Fruit fly (Drosophila melanogaster) whole organism, wandering third instar larva: ENCODE measurements around the gene CG9672.

ENCODE experiments used
- Dfd ChIP-seq: fragments of >200 bp; optimal IDR thresholded peaks from 2 replicates; lab custom pipeline; 2017; ENCODE audit warnings: missing biosample characterization, missing genetic modification characterization
- Dif ChIP-seq: fragments of 200-275, 200-300 bp; sonication (Bioruptor generic); optimal IDR thresholded peaks from 2 replicates; lab custom pipeline; 2018; ENCODE audit warnings: missing biosample characterization, missing genetic modification characterization; ENCODE audit not compliant: partially characterized antibody
- GATAd ChIP-seq: sonication (Bioruptor generic); optimal IDR thresholded peaks from 2 replicates; lab custom pipeline; 2016; ENCODE audit warnings: missing biosample characterization, missing genetic modification characterization
- Hr78 ChIP-seq: fragments of >200 bp; optimal IDR thresholded peaks from 2 replicates; lab custom pipeline; 2017; ENCODE audit warnings: missing biosample characterization, missing genetic modification characterization
- Mio ChIP-seq: sonication (Bioruptor generic); optimal IDR thresholded peaks from 2 replicates; lab custom pipeline; 2016; ENCODE audit warnings: missing biosample characterization, missing genetic modification characterization
- Myc ChIP-seq: fragments of >200 bp; optimal IDR thresholded peaks from 2 replicates; lab custom pipeline; 2017
- br ChIP-seq: fragments of 200-800 bp; sonication (Bioruptor generic); optimal IDR thresholded peaks from 2 replicates; lab custom pipeline; 2016; ENCODE audit warnings: missing biosample characterization, missing genetic modification characterization
- h ChIP-seq: fragments of 200-800 bp; sonication (Bioruptor generic); optimal IDR thresholded peaks from 3 replicates; lab custom pipeline; 2016; ENCODE audit warnings: missing biosample characterization, mild to moderate bottlenecking, missing genetic modification characterization
- pan ChIP-seq: fragments of >200 bp; optimal IDR thresholded peaks from 2 replicates; lab custom pipeline; 2017
- psq ChIP-seq: fragments of 200-800 bp; sonication (Bioruptor generic); optimal IDR thresholded peaks from 3 replicates; lab custom pipeline; 2017; ENCODE audit warnings: missing biosample characterization, mild to moderate bottlenecking, missing genetic modification characterization, moderate library complexity
- rgr ChIP-seq: fragments of 200-800 bp; sonication (Bioruptor generic); optimal IDR thresholded peaks from 3 replicates; lab custom pipeline; 2016; ENCODE audit warnings: missing biosample characterization, mild to moderate bottlenecking, missing genetic modification characterization
- sage ChIP-seq: fragments of 200-800 bp; sonication (Bioruptor generic); optimal IDR thresholded peaks from 2 replicates; lab custom pipeline; 2016; ENCODE audit warnings: missing biosample characterization, mild to moderate bottlenecking, missing genetic modification characterization
- usp ChIP-seq: fragments of >200 bp; optimal IDR thresholded peaks from 2 replicates; lab custom pipeline; 2017; ENCODE audit warnings: missing biosample characterization, missing genetic modification characterization

DNA sequence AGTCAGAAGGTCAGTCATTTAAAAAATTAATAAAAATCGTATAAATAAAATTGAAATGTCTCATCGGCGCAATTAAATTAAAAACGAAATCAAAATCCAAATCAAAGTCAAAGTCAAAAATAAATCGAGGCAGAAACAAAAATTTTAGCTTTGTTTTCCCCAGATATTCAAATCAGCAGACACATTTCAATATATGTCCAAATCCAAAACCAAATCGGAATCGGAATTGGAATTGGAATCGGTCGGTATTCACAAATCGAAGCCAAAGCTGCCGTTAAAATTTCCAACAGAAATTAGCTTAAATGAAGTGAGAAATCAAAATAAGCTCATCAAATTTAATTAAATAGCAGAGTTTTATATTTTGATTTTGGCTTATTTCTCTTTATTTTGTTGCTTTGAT, 29.5 kb upstream of the CG9672 start:
- TF ChIP-seq Hr78 (GFP tag; lab: Kevin White, UChicago) (no peak), h (GFP tag; lab: Kevin White, UChicago) (no peak), GATAd (GFP tag; lab: Kevin White, UChicago) (no peak), Dif (no peak), Mio (GFP tag; lab: Kevin White, UChicago) (no peak), Dfd (GFP tag; lab: Kevin White, UChicago) (no peak), sage (no peak), rgr (no peak), pan (lab: Kevin White, UChicago) (no peak), usp (GFP tag; lab: Kevin White, UChicago) (no peak), psq (no peak), Myc (lab: Kevin White, UChicago) (no peak), br (GFP tag; lab: Kevin White, UChicago) (no peak)
